Worm (Caenorhabditis elegans) whole organism, midembryonic: ENCODE data around the gene aat-8.

Experiments
- cog-1 ChIP-seq: sonication (generic microtip); optimal IDR thresholded peaks from 2 replicates; lab custom pipeline; 2016; ENCODE audit warnings: missing genetic modification characterization, missing compliant biosample characterization
- flt-1 ChIP-seq: fragments of 200-800 bp; sonication (Bioruptor generic); IDR thresholded peaks from 2 replicates; pipeline ENCODE4 v1.3.6; 2022; ENCODE audit warnings: missing genetic modification characterization, missing compliant biosample characterization
- klf-2 ChIP-seq: fragments of 200-800 bp; sonication (Bioruptor generic); conservative IDR thresholded peaks from 2 replicates; pipeline ENCODE4 v1.3.6; 2022; ENCODE audit warnings: missing genetic modification reagents, missing genetic modification characterization, missing compliant biosample characterization
- tab-1 ChIP-seq: fragments of 200-800 bp; sonication (Bioruptor generic); IDR thresholded peaks from 2 replicates; pipeline ENCODE4 v1.3.6; 2022; ENCODE audit warnings: missing genetic modification characterization, missing compliant biosample characterization
- ztf-23 ChIP-seq: fragments of 200-800 bp; sonication (Bioruptor generic); IDR thresholded peaks from 2 replicates; pipeline ENCODE4 v1.3.6; 2022; ENCODE audit warnings: missing genetic modification reagents, missing genetic modification characterization, missing compliant biosample characterization
- ztf-29 ChIP-seq: fragments of 200-800 bp; sonication (Bioruptor generic); IDR thresholded peaks from 2 replicates; pipeline ENCODE4 v1.3.6; 2022; ENCODE audit warnings: missing genetic modification reagents, missing genetic modification characterization, missing compliant biosample characterization

DNA sequence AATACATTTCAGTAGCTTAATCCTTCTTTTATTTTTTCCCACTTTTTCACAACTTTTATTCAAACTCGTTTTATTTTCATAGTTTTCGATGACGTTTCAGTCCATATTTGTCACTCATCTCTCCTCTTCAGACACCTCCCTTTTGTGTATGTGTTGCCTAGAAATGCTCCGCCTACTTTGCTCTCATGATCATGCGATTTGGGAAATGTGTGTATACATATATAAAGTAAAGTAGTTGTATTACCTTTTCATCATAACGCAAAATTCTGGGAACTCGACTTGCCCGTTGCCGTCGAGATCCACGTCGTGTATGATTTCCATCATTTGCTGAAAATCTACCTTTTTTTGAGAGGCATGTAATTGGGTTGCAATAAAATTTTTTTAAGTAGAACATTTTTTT lies 32.8 kb downstream of the aat-8 start:
- no peak for TF ChIP-seq klf-2 (GFP tag; lab: Robert Waterston, UW)
- TF ChIP-seq cog-1 (tag; lab: Kevin White, UChicago): no peak
- no peak for TF ChIP-seq flt-1 (GFP tag; lab: Robert Waterston, UW)
- no peak for TF ChIP-seq ztf-29 (GFP tag; lab: Robert Waterston, UW)
- TF ChIP-seq tab-1 (GFP tag; lab: Robert Waterston, UW): no peak
- TF ChIP-seq ztf-23 (GFP tag; lab: Robert Waterston, UW): no peak
